Fruit fly (Drosophila melanogaster) whole organism, embryonic: ENCODE data around the gene CG32537.

Source experiments
- Adf1 ChIP-seq: fragments of 200-800 bp; sonication (Bioruptor generic); IDR thresholded peaks from 2 replicates; pipeline ENCODE4 v1.3.6; 2022; ENCODE audit warnings: missing biosample characterization, missing genetic modification characterization
- Antp ChIP-seq: fragments of 200-800 bp; sonication (Bioruptor generic); optimal IDR thresholded peaks from 3 replicates; lab custom pipeline; 2016; ENCODE audit warnings: missing biosample characterization, missing genetic modification characterization
- CG10267 ChIP-seq: fragments of 200-800 bp; sonication (Bioruptor generic); optimal IDR thresholded peaks from 2 replicates; lab custom pipeline; 2018; ENCODE audit warnings: missing biosample characterization, mild to moderate bottlenecking, missing genetic modification characterization, moderate library complexity
- CG10462 ChIP-seq: fragments of 200-800 bp; sonication (Bioruptor generic); optimal IDR thresholded peaks from 2 replicates; lab custom pipeline; 2016; ENCODE audit warnings: missing biosample characterization, missing genetic modification characterization
- CG11247 ChIP-seq: fragments of 200-800 bp; sonication (Bioruptor generic); IDR thresholded peaks from 2 replicates; pipeline ENCODE4 v1.3.6; 2022; ENCODE audit warnings: missing biosample characterization, missing genetic modification characterization
- CG11398 ChIP-seq: fragments of 200-800 bp; sonication (Bioruptor generic); optimal IDR thresholded peaks from 2 replicates; lab custom pipeline; 2016; ENCODE audit warnings: missing biosample characterization, missing genetic modification characterization
- CG11504 ChIP-seq: fragments of 200-800 bp; sonication (Bioruptor generic); optimal IDR thresholded peaks from 3 replicates; lab custom pipeline; 2019; ENCODE audit warnings: missing biosample characterization, mild to moderate bottlenecking, missing genetic modification characterization, moderate library complexity
- CG12071 ChIP-seq: fragments of 200-800 bp; sonication (Bioruptor generic); optimal IDR thresholded peaks from 3 replicates; lab custom pipeline; 2018; ENCODE audit warnings: missing biosample characterization, mild to moderate bottlenecking, missing genetic modification characterization
- CG1233 ChIP-seq: fragments of 200-800 bp; sonication (Bioruptor generic); optimal IDR thresholded peaks from 4 replicates; lab custom pipeline; 2018; ENCODE audit warnings: missing biosample characterization, mild to moderate bottlenecking, missing genetic modification characterization
- CG14014 ChIP-seq: fragments of 200-800 bp; sonication (Bioruptor generic); IDR thresholded peaks from 2 replicates; pipeline ENCODE4 v1.3.6; 2022; ENCODE audit warnings: missing biosample characterization, missing genetic modification characterization
- CG17568 ChIP-seq: fragments of 200-800 bp; sonication (Bioruptor generic); optimal IDR thresholded peaks from 2 replicates; lab custom pipeline; 2018; ENCODE audit warnings: missing biosample characterization, mild to moderate bottlenecking, missing genetic modification characterization, moderate library complexity
- CG17912 ChIP-seq: fragments of 200-800 bp; sonication (Bioruptor generic); optimal IDR thresholded peaks from 2 replicates; lab custom pipeline; 2018; ENCODE audit warnings: missing biosample characterization, mild to moderate bottlenecking, missing genetic modification characterization
- CG1832 ChIP-seq: fragments of 200-800 bp; sonication (Bioruptor generic); optimal IDR thresholded peaks from 2 replicates; lab custom pipeline; 2017; ENCODE audit warnings: missing biosample characterization, mild to moderate bottlenecking, missing genetic modification characterization, inconsistent platforms
- CG30403 ChIP-seq: fragments of 200-800 bp; sonication (Bioruptor generic); optimal IDR thresholded peaks from 3 replicates; lab custom pipeline; 2016; ENCODE audit warnings: missing biosample characterization, missing genetic modification characterization
- CG31365 ChIP-seq: fragments of 200-800 bp; sonication (Bioruptor generic); optimal IDR thresholded peaks from 2 replicates; lab custom pipeline; 2018; ENCODE audit warnings: missing biosample characterization, mild to moderate bottlenecking, missing genetic modification characterization
- CG34376 ChIP-seq: fragments of 200-800 bp; sonication (Bioruptor generic); optimal IDR thresholded peaks from 2 replicates; lab custom pipeline; 2018; ENCODE audit warnings: missing biosample characterization, mild to moderate bottlenecking, missing genetic modification characterization
- CG6765 ChIP-seq: fragments of 200-800 bp; sonication (Bioruptor generic); optimal IDR thresholded peaks from 3 replicates; lab custom pipeline; 2017; ENCODE audit warnings: missing biosample characterization, mild to moderate bottlenecking, missing genetic modification characterization
- CG6854 ChIP-seq: fragments of 200-800 bp; sonication (Bioruptor generic); optimal IDR thresholded peaks from 3 replicates; lab custom pipeline; 2017; ENCODE audit warnings: missing biosample characterization, mild to moderate bottlenecking, missing genetic modification characterization
- CG7745 ChIP-seq: fragments of 200-800 bp; sonication (Bioruptor generic); optimal IDR thresholded peaks from 2 replicates; lab custom pipeline; 2018; ENCODE audit warnings: missing biosample characterization, mild to moderate bottlenecking, missing genetic modification characterization, moderate library complexity
- CG9437 ChIP-seq: fragments of 200-800 bp; sonication (Bioruptor generic); optimal IDR thresholded peaks from 2 replicates; lab custom pipeline; 2018; ENCODE audit warnings: missing biosample characterization, mild to moderate bottlenecking, missing genetic modification characterization
- D19A ChIP-seq: fragments of 200-800 bp; optimal IDR thresholded peaks from 3 replicates; lab custom pipeline; 2019; ENCODE audit warnings: missing biosample characterization, mild to moderate bottlenecking, missing genetic modification characterization, moderate library complexity
- Dip2 ChIP-seq: fragments of 200-800 bp; sonication (Bioruptor generic); IDR thresholded peaks from 2 replicates; pipeline ENCODE4 v1.3.6; 2022; ENCODE audit warnings: missing biosample characterization, missing genetic modification characterization
- Dip3 ChIP-seq: fragments of 200-800 bp; sonication (Bioruptor generic); optimal IDR thresholded peaks from 3 replicates; lab custom pipeline; 2016; ENCODE audit warnings: missing biosample characterization, missing genetic modification characterization
- Dll ChIP-seq: fragments of 200-800 bp; sonication (Bioruptor generic); IDR thresholded peaks from 4 replicates; pipeline ENCODE4 v1.3.6; 2022; ENCODE audit warnings: missing biosample characterization, missing genetic modification characterization; ENCODE audit not compliant: partially characterized antibody
- Doc3 ChIP-seq: fragments of 200-800 bp; sonication (Bioruptor generic); IDR thresholded peaks from 3 replicates; pipeline ENCODE4 v1.3.6; 2022; ENCODE audit warnings: missing biosample characterization, missing genetic modification characterization; ENCODE audit not compliant: partially characterized antibody
- Ets65A ChIP-seq: fragments of 200-800 bp; sonication (Bioruptor generic); peaks from one replicate; lab custom pipeline; 2016; ENCODE audit warnings: missing biosample characterization, missing genetic modification characterization
- Hr3 ChIP-seq: fragments of 200-800 bp; sonication (Bioruptor generic); optimal IDR thresholded peaks from 3 replicates; lab custom pipeline; 2016; ENCODE audit warnings: missing biosample characterization, missing genetic modification characterization
- Kr ChIP-seq: fragments of 200-800 bp; sonication (Bioruptor generic); optimal IDR thresholded peaks from 2 replicates; lab custom pipeline; 2017; ENCODE audit warnings: missing biosample characterization, mild to moderate bottlenecking, missing genetic modification characterization
- MTF-1 ChIP-seq: fragments of 200-800 bp; sonication (Bioruptor generic); optimal IDR thresholded peaks from 2 replicates; lab custom pipeline; 2018; ENCODE audit warnings: missing biosample characterization, mild to moderate bottlenecking, missing genetic modification characterization, borderline replicate concordance
- Max ChIP-seq: fragments of 200-800 bp; sonication (Bioruptor generic); optimal IDR thresholded peaks from 2 replicates; lab custom pipeline; 2016; ENCODE audit warnings: missing biosample characterization, mild to moderate bottlenecking, missing genetic modification characterization
- Pdp1 ChIP-seq, 2 experiments: fragments of 200-800 bp; sonication (Bioruptor generic); optimal IDR thresholded peaks; 3 replicates each; lab custom pipeline; 2016; ENCODE audit warnings: missing biosample characterization in 2 of 2, missing genetic modification characterization in 2 of 2, mild to moderate bottlenecking in 1 of 2, moderate library complexity in 1 of 2
- Ssrp ChIP-seq: fragments of 200-800 bp; sonication (Bioruptor generic); optimal IDR thresholded peaks from 2 replicates; lab custom pipeline; 2018; ENCODE audit warnings: missing biosample characterization, mild to moderate bottlenecking, missing genetic modification characterization, moderate library complexity
- Xrp1 ChIP-seq: fragments of 200-800 bp; sonication (Bioruptor generic); IDR thresholded peaks from 2 replicates; pipeline ENCODE4 v1.3.6; 2022; ENCODE audit warnings: missing biosample characterization, missing genetic modification characterization
- al ChIP-seq: fragments of 200-800 bp; sonication (Bioruptor generic); IDR thresholded peaks from 2 replicates; pipeline ENCODE4 v1.3.6; 2022; ENCODE audit warnings: missing biosample characterization, missing genetic modification characterization
- ara ChIP-seq: fragments of 200-800 bp; sonication (Bioruptor generic); IDR thresholded peaks from 2 replicates; pipeline ENCODE4 v1.3.6; 2022; ENCODE audit warnings: missing biosample characterization, missing genetic modification characterization
- cato ChIP-seq: fragments of 200-800 bp; sonication (Bioruptor generic); optimal IDR thresholded peaks from 2 replicates; lab custom pipeline; 2016; ENCODE audit warnings: missing biosample characterization, missing genetic modification characterization, borderline replicate concordance
- fd102C ChIP-seq: fragments of 200-800 bp; sonication (Bioruptor generic); optimal IDR thresholded peaks from 2 replicates; lab custom pipeline; 2018; ENCODE audit warnings: missing biosample characterization, mild to moderate bottlenecking, missing genetic modification characterization, moderate library complexity
- gfzf ChIP-seq: fragments of 200-800 bp; sonication (Bioruptor generic); optimal IDR thresholded peaks from 2 replicates; lab custom pipeline; 2016; ENCODE audit warnings: missing biosample characterization, mild to moderate bottlenecking, missing genetic modification characterization, moderate library complexity
- inv ChIP-seq: fragments of 200-800 bp; sonication (Bioruptor generic); IDR thresholded peaks from 2 replicates; pipeline ENCODE4 v1.3.6; 2022; ENCODE audit warnings: missing biosample characterization, missing genetic modification characterization; ENCODE audit not compliant: partially characterized antibody
- kah ChIP-seq: fragments of 200-800 bp; sonication (Bioruptor generic); optimal IDR thresholded peaks from 2 replicates; lab custom pipeline; 2018; ENCODE audit warnings: missing biosample characterization, mild to moderate bottlenecking, missing genetic modification characterization
- lmd ChIP-seq: fragments of 200-800 bp; sonication (Bioruptor generic); IDR thresholded peaks from 2 replicates; pipeline ENCODE4 v1.3.6; 2022; ENCODE audit warnings: missing biosample characterization, missing genetic modification characterization
- lola ChIP-seq, 3 experiments: fragments of >200 bp in 2 of 3; fragments of 200-800 bp in 1 of 3; sonication (Bioruptor generic) in 1 of 3; optimal IDR thresholded peaks; 2 replicates each; lab custom pipeline; 2017 to 2019; ENCODE audit warnings: missing biosample characterization in 3 of 3, missing genetic modification characterization in 3 of 3, mild to moderate bottlenecking in 1 of 3, moderate library complexity in 1 of 3
- mirr ChIP-seq: fragments of 200-800 bp; sonication (Bioruptor generic); optimal IDR thresholded peaks from 3 replicates; lab custom pipeline; 2018; ENCODE audit warnings: missing biosample characterization, mild to moderate bottlenecking, missing genetic modification characterization
- peb ChIP-seq: fragments of 200-800 bp; sonication (Bioruptor generic); IDR thresholded peaks from 2 replicates; pipeline ENCODE4 v1.3.6; 2022; ENCODE audit warnings: missing biosample characterization, missing genetic modification characterization
- rib ChIP-seq: fragments of 200-800 bp; sonication (Bioruptor generic); IDR thresholded peaks from 2 replicates; pipeline ENCODE4 v1.3.6; 2022; ENCODE audit warnings: missing biosample characterization, missing genetic modification characterization
- sens-2 ChIP-seq: fragments of 200-800 bp; sonication (Bioruptor generic); IDR thresholded peaks from 2 replicates; pipeline ENCODE4 v1.3.6; 2022; ENCODE audit warnings: missing biosample characterization, missing genetic modification characterization
- sima ChIP-seq: fragments of 200-800 bp; sonication (Bioruptor generic); optimal IDR thresholded peaks from 2 replicates; lab custom pipeline; 2016; ENCODE audit warnings: missing biosample characterization, missing genetic modification characterization
- sqz ChIP-seq: fragments of 200-800 bp; sonication (Bioruptor generic); optimal IDR thresholded peaks from 3 replicates; lab custom pipeline; 2018; ENCODE audit warnings: missing biosample characterization, mild to moderate bottlenecking, missing genetic modification characterization
- unpg ChIP-seq: fragments of 200-800 bp; sonication (Bioruptor generic); optimal IDR thresholded peaks from 3 replicates; lab custom pipeline; 2018; ENCODE audit warnings: missing biosample characterization, mild to moderate bottlenecking, missing genetic modification characterization, moderate library complexity

Gene CG32537

dm6 chrX:19307810-19308456 is 31.6 kb upstream of the CG32537 start, which contains the start of gene CG8051 (continued):
- TF ChIP-seq CG11504 (tag; lab: Kevin White, UChicago) (peak; percentile 9), CG17912 (GFP tag; lab: Kevin White, UChicago) (no peak), unpg (GFP tag; lab: Kevin White, UChicago) (no peak), Max (GFP tag; lab: Kevin White, UChicago) (no peak), CG11247 (GFP tag; lab: Robert Waterston, UW) (0 out of 2 replicates have a peak, but pooled peaks have one; percentile 28), CG17568 (GFP tag; lab: Kevin White, UChicago) (peak; percentile 9), rib (GFP tag; lab: Robert Waterston, UW) (0 out of 2 replicates have a peak, but pooled peaks have one; percentile 39), peb (GFP tag; lab: Robert Waterston, UW) (no peak), CG11398 (GFP tag; lab: Kevin White, UChicago) (peak; percentile 39), Adf1 (GFP tag; lab: Robert Waterston, UW) (peak; percentile 32; the same call in 1 of the 2 replicates), CG6765 (GFP tag; lab: Kevin White, UChicago) (no peak), sqz (GFP tag; lab: Kevin White, UChicago) (peak; percentile 73), kah (GFP tag; lab: Kevin White, UChicago) (no peak), sima (GFP tag; lab: Kevin White, UChicago) (no peak), CG30403 (GFP tag; lab: Kevin White, UChicago) (no peak), MTF-1 (GFP tag; lab: Kevin White, UChicago) (peak; percentile 42), Antp (GFP tag; lab: Kevin White, UChicago) (no peak), CG10462 (GFP tag; lab: Kevin White, UChicago) (no peak), mirr (peak; percentile 84), Doc3 (no peak), CG9437 (GFP tag; lab: Kevin White, UChicago) (no peak), CG34376 (peak; percentile 91), Hr3 (no peak), CG1233 (GFP tag; lab: Kevin White, UChicago) (peak; percentile 11), CG10267 (tag; lab: Kevin White, UChicago) (no peak), gfzf (GFP tag; lab: Kevin White, UChicago) (no peak), Dip2 (GFP tag; lab: Robert Waterston, UW) (no peak), Kr (GFP tag; lab: Kevin White, UChicago) (peak; percentile 13), inv (no peak), D19A (peak; percentile 10), fd102C (GFP tag; lab: Kevin White, UChicago) (no peak), Dip3 (GFP tag; lab: Kevin White, UChicago) (no peak), Ssrp (no peak), CG12071 (GFP tag; lab: Kevin White, UChicago) (no peak), CG31365 (tag; lab: Kevin White, UChicago) (no peak), Ets65A (GFP tag; lab: Kevin White, UChicago) (no peak), CG1832 (no peak), ara (no peak), CG6854 (GFP tag; lab: Kevin White, UChicago) (peak; percentile 18), Dll (GFP tag; lab: Robert Waterston, UW) (no peak), sens-2 (no peak), cato (no peak), Xrp1 (GFP tag; lab: Robert Waterston, UW) (peak; percentile 5; the same call in 1 of the 2 replicates), lola (GFP tag; optimal IDR thresholded peaks at IDR 0.05; lab: Kevin White, UChicago) (no peak), lmd (no peak), al (GFP tag; lab: Robert Waterston, UW) (no peak), CG14014 (no peak), CG7745 (tag; lab: Kevin White, UChicago) (no peak), Pdp1 (GFP tag; optimal IDR thresholded peaks at IDR 0.05; lab: Kevin White, UChicago) (peak in 1 of 2 experiments; percentile 84)
